Fruit fly (Drosophila melanogaster) whole organism, embryonic: ENCODE results near the gene Sfp23F.
A peak's percentile ranks its signal among the peaks of the same experiment; 100 is the strongest.

ENCODE experiments used
- Atf-2 ChIP-seq: fragments of 200-800 bp; sonication (Bioruptor generic); optimal IDR thresholded peaks from 2 replicates; lab custom pipeline; 2016; ENCODE audit warnings: missing biosample characterization, missing genetic modification characterization
- BtbVII ChIP-seq: fragments of 200-800 bp; sonication (Bioruptor generic); optimal IDR thresholded peaks from 3 replicates; lab custom pipeline; 2017; ENCODE audit warnings: missing biosample characterization, mild to moderate bottlenecking, missing genetic modification characterization
- CG10147 ChIP-seq: fragments of 200-800 bp; sonication (Bioruptor generic); optimal IDR thresholded peaks from 2 replicates; lab custom pipeline; 2019; ENCODE audit warnings: missing biosample characterization, mild to moderate bottlenecking, missing genetic modification characterization, moderate library complexity
- CG11456 ChIP-seq: fragments of 200-800 bp; sonication (Bioruptor generic); IDR thresholded peaks from 3 replicates; pipeline ENCODE4 v1.3.6; 2022; ENCODE audit warnings: missing biosample characterization, missing genetic modification characterization
- CG11696 ChIP-seq: fragments of 200-800 bp; sonication (Bioruptor generic); IDR thresholded peaks from 2 replicates; pipeline ENCODE4 v1.3.6; 2022; ENCODE audit warnings: missing biosample characterization, missing genetic modification characterization
- CG12236 ChIP-seq: fragments of 200-800 bp; sonication (Bioruptor generic); optimal IDR thresholded peaks from 2 replicates; lab custom pipeline; 2016; ENCODE audit warnings: missing biosample characterization, missing genetic modification characterization
- CG17361 ChIP-seq: fragments of 200-800 bp; sonication (Bioruptor generic); IDR thresholded peaks from 3 replicates; pipeline ENCODE4 v1.3.6; 2022; ENCODE audit warnings: missing biosample characterization, missing genetic modification characterization
- CG17802 ChIP-seq: fragments of 200-800 bp; sonication (Bioruptor generic); optimal IDR thresholded peaks from 2 replicates; lab custom pipeline; 2018; ENCODE audit warnings: missing biosample characterization, mild to moderate bottlenecking, missing genetic modification characterization, moderate library complexity
- CG31224 ChIP-seq: fragments of 200-800 bp; sonication (Bioruptor generic); IDR thresholded peaks from 2 replicates; pipeline ENCODE4 v1.3.6; 2022; ENCODE audit warnings: missing biosample characterization, missing genetic modification characterization
- CG31441 ChIP-seq: fragments of 200-800 bp; sonication (Bioruptor generic); IDR thresholded peaks from 2 replicates; pipeline ENCODE4 v1.3.6; 2022; ENCODE audit warnings: missing biosample characterization, missing genetic modification characterization
- CG33557 ChIP-seq: fragments of 200-800 bp; sonication (Bioruptor generic); optimal IDR thresholded peaks from 2 replicates; lab custom pipeline; 2019; ENCODE audit warnings: missing biosample characterization, mild to moderate bottlenecking, missing genetic modification characterization, moderate library complexity
- CG3847 ChIP-seq: fragments of 200-800 bp; sonication (Bioruptor generic); IDR thresholded peaks from 2 replicates; pipeline ENCODE4 v1.3.6; 2022; ENCODE audit warnings: missing biosample characterization, missing genetic modification characterization
- CG43689 ChIP-seq: fragments of 200-800 bp; sonication (Bioruptor generic); IDR thresholded peaks from 2 replicates; pipeline ENCODE4 v1.3.6; 2022; ENCODE audit warnings: missing biosample characterization, missing genetic modification characterization
- D19A ChIP-seq: fragments of 200-800 bp; optimal IDR thresholded peaks from 3 replicates; lab custom pipeline; 2019; ENCODE audit warnings: missing biosample characterization, mild to moderate bottlenecking, missing genetic modification characterization, moderate library complexity
- Dip2 ChIP-seq: fragments of 200-800 bp; sonication (Bioruptor generic); IDR thresholded peaks from 2 replicates; pipeline ENCODE4 v1.3.6; 2022; ENCODE audit warnings: missing biosample characterization, missing genetic modification characterization
- Dip3 ChIP-seq: fragments of 200-800 bp; sonication (Bioruptor generic); optimal IDR thresholded peaks from 3 replicates; lab custom pipeline; 2016; ENCODE audit warnings: missing biosample characterization, missing genetic modification characterization
- E2f1 ChIP-seq: fragments of 200-800 bp; sonication (Bioruptor generic); IDR thresholded peaks from 2 replicates; pipeline ENCODE4 v1.3.6; 2022; ENCODE audit warnings: missing biosample characterization, missing genetic modification characterization
- Fer1 ChIP-seq: fragments of 200-800 bp; sonication (Bioruptor generic); optimal IDR thresholded peaks from 2 replicates; lab custom pipeline; 2017; ENCODE audit warnings: missing biosample characterization, mild to moderate bottlenecking, missing genetic modification characterization
- Hr78 ChIP-seq, 2 experiments: fragments of 200-800 bp in 1 of 2; fragments of >200 bp in 1 of 2; sonication (Bioruptor generic) in 1 of 2; optimal IDR thresholded peaks; 2 replicates each; lab custom pipeline; 2017 to 2019; ENCODE audit warnings: missing biosample characterization in 2 of 2, missing genetic modification characterization in 2 of 2, mild to moderate bottlenecking in 1 of 2, moderate library complexity in 1 of 2
- Nf-YA ChIP-seq: fragments of 200-800 bp; sonication (Bioruptor generic); IDR thresholded peaks from 2 replicates; pipeline ENCODE4 v1.3.6; 2022; ENCODE audit warnings: missing biosample characterization, missing genetic modification characterization
- Oli ChIP-seq: fragments of 200-800 bp; sonication (Bioruptor generic); optimal IDR thresholded peaks from 2 replicates; lab custom pipeline; 2018; ENCODE audit warnings: missing biosample characterization, mild to moderate bottlenecking, missing genetic modification characterization, moderate library complexity
- PHDP ChIP-seq: fragments of 200-800 bp; sonication (Bioruptor generic); optimal IDR thresholded peaks from 3 replicates; lab custom pipeline; 2018; ENCODE audit warnings: missing biosample characterization, mild to moderate bottlenecking, missing genetic modification characterization, moderate library complexity
- Side ChIP-seq: fragments of 200-800 bp; sonication (Bioruptor generic); optimal IDR thresholded peaks from 2 replicates; lab custom pipeline; 2016; ENCODE audit warnings: missing biosample characterization, missing genetic modification characterization
- Sox102F ChIP-seq: fragments of 200-800 bp; sonication (Bioruptor generic); optimal IDR thresholded peaks from 2 replicates; lab custom pipeline; 2018; ENCODE audit warnings: missing biosample characterization, mild to moderate bottlenecking, missing genetic modification characterization, moderate library complexity
- Ssrp ChIP-seq: fragments of 200-800 bp; sonication (Bioruptor generic); optimal IDR thresholded peaks from 2 replicates; lab custom pipeline; 2018; ENCODE audit warnings: missing biosample characterization, mild to moderate bottlenecking, missing genetic modification characterization, moderate library complexity
- Xbp1 ChIP-seq: fragments of 200-800 bp; sonication (Bioruptor generic); optimal IDR thresholded peaks from 3 replicates; lab custom pipeline; 2016; ENCODE audit warnings: missing biosample characterization, mild to moderate bottlenecking, missing genetic modification characterization
- Xrp1 ChIP-seq: fragments of 200-800 bp; sonication (Bioruptor generic); IDR thresholded peaks from 2 replicates; pipeline ENCODE4 v1.3.6; 2022; ENCODE audit warnings: missing biosample characterization, missing genetic modification characterization
- abd-A ChIP-seq: fragments of 200-800 bp; sonication (Bioruptor generic); optimal IDR thresholded peaks from 3 replicates; lab custom pipeline; 2019; ENCODE audit warnings: missing biosample characterization, mild to moderate bottlenecking, missing genetic modification characterization, moderate library complexity
- ase ChIP-seq: fragments of 200-800 bp; sonication (Bioruptor generic); IDR thresholded peaks from 3 replicates; pipeline ENCODE4 v1.3.6; 2022; ENCODE audit warnings: missing biosample characterization, missing genetic modification characterization
- az2 ChIP-seq: fragments of 200-800 bp; sonication (Bioruptor generic); optimal IDR thresholded peaks from 3 replicates; lab custom pipeline; 2016; ENCODE audit warnings: missing biosample characterization, missing genetic modification characterization
- chm ChIP-seq: fragments of 200-800 bp; sonication (Bioruptor generic); IDR thresholded peaks from 2 replicates; pipeline ENCODE4 v1.3.6; 2022; ENCODE audit warnings: missing biosample characterization, missing genetic modification characterization
- cwo ChIP-seq: fragments of 200-800 bp; sonication (Bioruptor generic); optimal IDR thresholded peaks from 3 replicates; lab custom pipeline; 2017; ENCODE audit warnings: missing biosample characterization, missing genetic modification characterization, mild to moderate bottlenecking, moderate library complexity, missing genetic modification reagents
- fru ChIP-seq: fragments of >200 bp; optimal IDR thresholded peaks from 2 replicates; lab custom pipeline; 2017
- grn ChIP-seq: fragments of 200-800 bp; sonication (Bioruptor generic); optimal IDR thresholded peaks from 3 replicates; lab custom pipeline; 2017; ENCODE audit warnings: missing biosample characterization, missing genetic modification characterization
- gsb ChIP-seq: fragments of 200-800 bp; sonication (Bioruptor generic); IDR thresholded peaks from 2 replicates; pipeline ENCODE4 v1.3.6; 2022; ENCODE audit warnings: missing biosample characterization, missing genetic modification characterization
- ind ChIP-seq: fragments of 200-800 bp; sonication (Bioruptor generic); optimal IDR thresholded peaks from 3 replicates; lab custom pipeline; 2016; ENCODE audit warnings: missing biosample characterization, missing genetic modification characterization
- jigr1 ChIP-seq: fragments of 200-800 bp; sonication (Bioruptor generic); IDR thresholded peaks from 3 replicates; pipeline ENCODE4 v1.3.6; 2022; ENCODE audit warnings: missing biosample characterization, missing genetic modification characterization
- maf-S ChIP-seq: fragments of 200-800 bp; sonication (Bioruptor generic); optimal IDR thresholded peaks from 2 replicates; lab custom pipeline; 2016; ENCODE audit warnings: missing biosample characterization, missing genetic modification characterization
- mam ChIP-seq: fragments of 200-800 bp; sonication (Bioruptor generic); optimal IDR thresholded peaks from 3 replicates; lab custom pipeline; 2016; ENCODE audit warnings: missing biosample characterization, missing genetic modification characterization
- mld ChIP-seq: fragments of 200-800 bp; sonication (Bioruptor generic); IDR thresholded peaks from 3 replicates; pipeline ENCODE4 v1.3.6; 2022; ENCODE audit warnings: missing biosample characterization, missing genetic modification characterization; ENCODE audit not compliant: partially characterized antibody
- onecut ChIP-seq: fragments of 200-800 bp; sonication (Bioruptor generic); IDR thresholded peaks from 2 replicates; pipeline ENCODE4 v1.3.6; 2022; ENCODE audit warnings: missing biosample characterization, missing genetic modification characterization
- org-1 ChIP-seq: fragments of 200-800 bp; sonication (Bioruptor generic); optimal IDR thresholded peaks from 2 replicates; lab custom pipeline; 2017; ENCODE audit warnings: missing biosample characterization, missing genetic modification characterization
- pita ChIP-seq: fragments of 200-800 bp; sonication (Bioruptor generic); optimal IDR thresholded peaks from 2 replicates; lab custom pipeline; 2017; ENCODE audit warnings: missing biosample characterization, mild to moderate bottlenecking, missing genetic modification characterization
- row ChIP-seq: fragments of 200-800 bp; sonication (Bioruptor generic); IDR thresholded peaks from 3 replicates; pipeline ENCODE4 v1.3.6; 2022; ENCODE audit warnings: missing biosample characterization, missing genetic modification characterization
- seq ChIP-seq: fragments of 200-800 bp; sonication (Bioruptor generic); IDR thresholded peaks from 2 replicates; pipeline ENCODE4 v1.3.6; 2022; ENCODE audit warnings: missing biosample characterization, missing genetic modification characterization
- tap ChIP-seq: fragments of 200-800 bp; optimal IDR thresholded peaks from 3 replicates; lab custom pipeline; 2019; ENCODE audit warnings: missing biosample characterization, mild to moderate bottlenecking, missing genetic modification characterization, moderate library complexity
- twi ChIP-seq: fragments of 200-800 bp; optimal IDR thresholded peaks from 2 replicates; lab custom pipeline; 2019; ENCODE audit warnings: missing biosample characterization, mild to moderate bottlenecking, missing genetic modification characterization, moderate library complexity
- vvl ChIP-seq: fragments of 200-800 bp; sonication (Bioruptor generic); IDR thresholded peaks from 2 replicates; pipeline ENCODE4 v1.3.6; 2022; ENCODE audit warnings: missing biosample characterization, missing genetic modification characterization
- wek ChIP-seq: fragments of 200-800 bp; sonication (Bioruptor generic); optimal IDR thresholded peaks from 3 replicates; lab custom pipeline; 2018; ENCODE audit warnings: missing biosample characterization, mild to moderate bottlenecking, missing genetic modification characterization, moderate library complexity
- zen2 ChIP-seq: fragments of 200-800 bp; sonication (Bioruptor generic); IDR thresholded peaks from 3 replicates; pipeline ENCODE4 v1.3.6; 2022; ENCODE audit warnings: missing biosample characterization, missing genetic modification characterization; ENCODE audit not compliant: partially characterized antibody
- zfh1 ChIP-seq: fragments of 200-800 bp; sonication (Bioruptor generic); IDR thresholded peaks from 3 replicates; pipeline ENCODE4 v1.3.6; 2022; ENCODE audit warnings: missing biosample characterization, missing genetic modification characterization

The Sfp23F gene

DNA sequence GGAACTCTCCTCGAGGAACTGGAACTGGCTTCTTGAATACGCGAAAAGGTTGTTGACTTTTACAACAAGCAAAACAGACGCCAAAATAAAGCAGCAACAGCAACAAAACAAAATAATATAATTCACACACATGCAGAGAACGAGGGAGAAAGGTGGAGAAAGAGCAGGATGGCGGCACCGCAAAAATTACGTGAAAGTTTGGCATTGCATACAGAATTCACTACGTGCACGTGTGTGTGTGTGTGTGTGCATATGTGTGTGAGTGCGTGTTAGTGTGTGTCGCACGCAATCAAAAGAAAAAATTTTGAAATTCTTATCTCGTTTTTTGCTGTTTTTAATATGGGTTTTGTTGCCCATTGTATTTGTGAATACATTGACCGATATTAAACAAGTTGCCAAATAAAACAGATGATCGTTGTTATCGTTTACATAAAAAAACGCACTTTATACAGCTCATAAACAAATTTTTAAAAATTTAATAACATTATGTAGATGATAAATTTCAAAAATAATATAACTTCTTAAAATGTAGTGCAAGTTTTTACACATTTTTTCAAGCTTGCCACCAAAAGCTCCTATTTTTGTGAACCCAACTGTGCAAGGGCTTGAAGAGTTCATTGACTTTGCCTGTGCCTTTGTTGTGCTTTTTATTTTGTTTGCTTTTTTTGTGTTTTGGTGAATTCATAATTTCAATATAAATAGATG lies 46.2 kb downstream of the Sfp23F start (continued):
- TF ChIP-seq cwo, result no peak
- TF ChIP-seq CG11456 (GFP tag; lab: Robert Waterston, UW), result no peak
- TF ChIP-seq CG31441, result no peak; the same call in 1 of the 2 replicates
- TF ChIP-seq Dip3 (GFP tag; lab: Kevin White, UChicago), result no peak
- no peak for TF ChIP-seq org-1 (GFP tag; lab: Kevin White, UChicago)
- no peak for TF ChIP-seq Fer1 (GFP tag; lab: Kevin White, UChicago)
- no peak for TF ChIP-seq CG33557 (GFP tag; lab: Kevin White, UChicago)
- TF ChIP-seq az2 (GFP tag; lab: Kevin White, UChicago), result peak; percentile 32
- peak; percentile 2 for TF ChIP-seq Xbp1 (GFP tag; lab: Kevin White, UChicago)
- no peak for TF ChIP-seq ase
- no peak for TF ChIP-seq wek (GFP tag; lab: Kevin White, UChicago)
- TF ChIP-seq Atf-2 (GFP tag; lab: Kevin White, UChicago), result no peak
- TF ChIP-seq chm (GFP tag; lab: Robert Waterston, UW), result no peak
- TF ChIP-seq fru (lab: Kevin White, UChicago), result no peak
- TF ChIP-seq ind (GFP tag; lab: Kevin White, UChicago), result peak; percentile 5
- no peak for TF ChIP-seq Dip2
- TF ChIP-seq maf-S (GFP tag; lab: Kevin White, UChicago), result no peak
- TF ChIP-seq abd-A (tag; lab: Kevin White, UChicago), result no peak
- no peak for TF ChIP-seq Side (GFP tag; lab: Kevin White, UChicago)
- TF ChIP-seq pita (GFP tag; lab: Kevin White, UChicago), result no peak
- TF ChIP-seq twi (tag; lab: Kevin White, UChicago), result no peak
- TF ChIP-seq CG10147 (GFP tag; lab: Kevin White, UChicago), result no peak
- TF ChIP-seq Nf-YA (GFP tag; lab: Robert Waterston, UW), result no peak
- TF ChIP-seq jigr1 (GFP tag; lab: Robert Waterston, UW), result no peak
- TF ChIP-seq Hr78 (GFP tag; optimal IDR thresholded peaks at IDR 0.05; lab: Kevin White, UChicago), result no peak
- peak; percentile 10 for TF ChIP-seq Oli
- TF ChIP-seq Sox102F, result peak; percentile 72
- TF ChIP-seq CG43689, result no peak
- TF ChIP-seq PHDP (tag; lab: Kevin White, UChicago), result peak; percentile 48
- TF ChIP-seq gsb (GFP tag; lab: Robert Waterston, UW), result no peak
- TF ChIP-seq E2f1 (GFP tag; lab: Robert Waterston, UW), result no peak
- TF ChIP-seq Xrp1 (GFP tag; lab: Robert Waterston, UW), result 0 out of 2 replicates have a peak, but pooled peaks have one; percentile 17
- no peak for TF ChIP-seq Ssrp
- no peak for TF ChIP-seq grn (GFP tag; lab: Kevin White, UChicago)
- TF ChIP-seq row (GFP tag; lab: Robert Waterston, UW), result no peak
- TF ChIP-seq CG17802 (tag; lab: Kevin White, UChicago), result no peak
- peak; percentile 9 for TF ChIP-seq D19A
- no peak for TF ChIP-seq vvl (GFP tag; lab: Robert Waterston, UW)
- no peak for TF ChIP-seq CG12236 (GFP tag; lab: Kevin White, UChicago)
- no peak for TF ChIP-seq mld (GFP tag; lab: Robert Waterston, UW)
- TF ChIP-seq CG11696 (GFP tag; lab: Robert Waterston, UW), result peak; percentile 59
- no peak for TF ChIP-seq BtbVII (GFP tag; lab: Kevin White, UChicago)
- TF ChIP-seq CG3847, result no peak
- 0 out of 2 replicates have a peak, but pooled peaks have one; percentile 20 for TF ChIP-seq seq (GFP tag; lab: Robert Waterston, UW)
- 0 out of 3 replicates have a peak, but pooled peaks have one; percentile 9 for TF ChIP-seq zfh1 (GFP tag; lab: Robert Waterston, UW)
- no peak for TF ChIP-seq onecut (GFP tag; lab: Robert Waterston, UW)
- peak; percentile 33; the same call in 1 of the 3 replicates for TF ChIP-seq CG17361
- peak; percentile 4 for TF ChIP-seq tap
- no peak for TF ChIP-seq CG31224 (GFP tag; lab: Robert Waterston, UW)
- TF ChIP-seq mam (GFP tag; lab: Kevin White, UChicago), result no peak
- TF ChIP-seq zen2 (GFP tag; lab: Robert Waterston, UW), result no peak
